Worm (Caenorhabditis elegans) whole organism, L2 larva: ENCODE results near the gene nmur-2.

Source experiments
- aly-2 ChIP-seq: fragments of 150-350 bp; optimal IDR thresholded peaks from 2 replicates; lab custom pipeline; 2014; ENCODE audit warnings: missing biosample characterization, missing genetic modification characterization
- ama-1 ChIP-seq: fragments of 150-350 bp; optimal IDR thresholded peaks from 2 replicates; lab custom pipeline; 2018; ENCODE audit warnings: inconsistent platforms
- mab-5 ChIP-seq: fragments of 150-350 bp; optimal IDR thresholded peaks from 2 replicates; lab custom pipeline; 2014; ENCODE audit warnings: missing biosample characterization, missing genetic modification characterization
- nhr-129 ChIP-seq: fragments of 150-350 bp; optimal IDR thresholded peaks from 2 replicates; lab custom pipeline; 2014; ENCODE audit warnings: missing biosample characterization, missing genetic modification characterization
- nhr-6 ChIP-seq: fragments of 150-350 bp; optimal IDR thresholded peaks from 2 replicates; lab custom pipeline; 2014; ENCODE audit warnings: missing biosample characterization, missing genetic modification characterization
- zag-1 ChIP-seq: fragments of 150-350 bp; optimal IDR thresholded peaks from 2 replicates; lab custom pipeline; 2014; ENCODE audit warnings: missing biosample characterization, missing genetic modification characterization

DNA sequence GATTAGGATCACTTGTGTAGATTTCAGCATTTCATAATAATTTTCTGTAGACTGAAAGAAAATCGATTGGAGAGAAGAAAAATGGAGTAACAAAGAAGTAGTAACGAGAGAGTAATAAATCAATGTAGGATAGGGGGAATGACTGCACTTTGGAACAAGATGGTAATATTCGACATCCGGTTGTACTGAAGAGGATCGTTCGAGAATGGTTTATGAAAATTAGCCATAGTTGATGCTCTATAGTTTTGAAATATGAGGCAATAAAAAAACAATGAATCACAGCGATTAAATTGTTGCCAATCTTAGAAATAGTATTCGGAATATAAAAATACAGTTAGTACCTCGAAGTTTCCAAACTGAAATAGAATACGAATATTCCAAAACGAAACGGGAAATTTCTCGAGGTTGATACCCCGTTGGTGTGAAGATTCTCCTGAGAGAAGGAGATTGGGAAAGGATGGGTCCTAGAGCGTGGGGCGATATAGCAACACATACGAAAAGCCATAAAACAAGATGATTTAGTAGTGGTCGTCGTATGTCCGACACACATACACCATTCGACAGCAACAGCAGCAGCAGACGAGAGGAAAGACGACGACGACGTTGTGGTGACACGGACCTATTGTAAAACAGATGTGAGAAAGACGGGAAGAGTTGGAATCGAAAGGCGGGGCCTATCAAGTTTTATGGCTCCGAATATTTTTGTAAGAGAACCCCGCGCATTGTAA lies 8.9 kb upstream of the nmur-2 start, which contains the start of gene cwn-1:
- no peak for TF ChIP-seq aly-2
- TF ChIP-seq ama-1 = no peak
- TF ChIP-seq mab-5 (tag; lab: Kevin White, UChicago) = no peak
- TF ChIP-seq zag-1 = no peak
- no peak for TF ChIP-seq nhr-6 (tag; lab: Kevin White, UChicago)
- TF ChIP-seq nhr-129 (tag; lab: Kevin White, UChicago) = no peak
